Worm (Caenorhabditis elegans): ENCODE data around the gene spp-6.
A peak's percentile ranks its signal among the peaks of the same experiment; 100 is the strongest.

Gene spp-6

DNA sequence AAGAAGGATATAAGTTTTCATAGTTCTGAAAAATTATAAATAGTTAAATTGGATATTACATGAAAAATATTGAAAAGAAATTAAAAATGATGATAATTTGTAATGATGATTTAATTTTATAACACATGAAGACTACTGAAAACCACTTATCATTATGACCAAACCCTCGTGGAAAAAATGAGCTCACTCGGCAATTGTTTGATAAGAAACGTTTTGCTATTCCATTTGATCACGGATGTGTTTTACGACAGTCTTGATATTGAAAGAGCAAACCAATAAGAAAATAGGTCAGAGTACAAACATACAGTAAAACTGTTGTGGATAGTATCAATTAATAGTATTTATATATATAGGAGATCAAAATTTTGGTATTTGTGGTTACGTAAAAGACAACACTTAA is 1.8 kb upstream of the spp-6 start, which contains the start of gene spp-3 (continued):
- TF ChIP-seq nhr-77 (tag; optimal IDR thresholded peaks at IDR 0.05) (peak; percentile 39), nhr-28 (tag; optimal IDR thresholded peaks at IDR 0.05) (peak; percentile 79), nhr-76 (tag; optimal IDR thresholded peaks at IDR 0.05) (no peak), nhr-102 (tag; optimal IDR thresholded peaks at IDR 0.05) (peak; percentile 56), lin-13 (GFP tag; optimal IDR thresholded peaks at IDR 0.05) (no peak), lsy-2 (tag; optimal IDR thresholded peaks at IDR 0.05) (peak in 1 of 2 experiments; percentile 67), madf-5 (GFP tag; IDR thresholded peaks at IDR 0.05) (no peak), php-3 (GFP tag; IDR thresholded peaks at IDR 0.05) (peak; percentile 89), zip-11 (GFP tag; IDR thresholded peaks at IDR 0.05) (no peak), spr-1 (tag; optimal IDR thresholded peaks at IDR 0.05) (no peak), hlh-11 (tag; optimal IDR thresholded peaks at IDR 0.05) (peak; percentile 73), nhr-48 (tag; optimal IDR thresholded peaks at IDR 0.05) (peak; percentile 43)

DNA sequence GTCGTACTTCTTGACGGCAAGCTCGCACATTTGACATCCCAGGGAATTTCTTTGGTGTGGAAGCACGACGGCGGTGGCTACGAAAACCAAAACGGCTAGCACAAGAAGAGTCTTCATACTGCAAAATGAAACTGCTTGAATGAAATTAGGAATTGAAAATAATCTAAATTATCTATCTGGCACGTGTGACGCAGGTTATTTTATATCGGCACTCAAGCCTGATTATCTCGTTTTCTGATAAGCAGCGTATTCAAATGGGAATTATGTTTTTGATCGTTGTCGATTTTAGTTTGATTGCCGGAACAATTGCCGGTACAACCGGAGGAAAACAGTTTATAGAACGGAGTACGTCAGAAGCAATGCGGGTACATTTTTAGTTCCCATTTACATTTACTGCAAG is 1.5 kb downstream of the spp-6 start, which contains the start of gene spp-4:
TSS of gene spp-4 (minus strand) at position 118 of the 400 bp plus-strand sequence.
- TF ChIP-seq daf-16 (GFP tag; optimal IDR thresholded peaks at IDR 0.05) (no peak), daf-16 (tag; optimal IDR thresholded peaks at IDR 0.05) (peak; percentile 78), hlh-11 (tag; optimal IDR thresholded peaks at IDR 0.05) (peak; percentile 3), aha-1 (tag) (no peak), dmd-6 (GFP tag; IDR thresholded peaks at IDR 0.05) (peak; percentile 62)

DNA sequence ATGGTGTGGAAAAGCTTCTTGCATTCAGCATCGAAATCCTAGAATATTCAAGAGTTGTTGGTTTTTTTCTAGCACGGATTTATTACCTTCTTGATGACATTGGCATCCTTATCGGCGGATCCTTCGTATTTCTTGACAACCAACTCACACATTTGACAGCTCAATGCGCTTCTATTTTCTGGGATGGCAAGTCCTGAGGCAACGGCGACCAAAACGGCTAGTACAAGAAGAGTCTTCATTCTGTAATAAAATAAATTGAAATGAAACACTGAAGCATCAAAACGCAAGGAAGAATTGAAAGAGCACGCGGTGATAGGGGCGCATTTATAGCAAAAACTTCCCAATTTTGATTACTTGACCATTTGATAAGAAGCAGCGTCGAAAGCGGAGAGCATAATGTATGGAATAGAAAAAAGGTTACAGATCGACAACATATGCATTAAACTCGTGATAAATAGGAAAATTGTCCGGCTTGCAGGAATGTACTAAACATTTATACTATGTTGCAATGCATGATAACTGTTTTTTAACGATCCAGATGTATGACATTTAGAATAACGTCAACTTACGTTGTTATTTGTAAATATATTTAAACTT is 3.1 kb downstream of the spp-6 start, which contains the start of gene spp-5:
TSS of gene spp-5 (minus strand) at position 240 of the 597 bp plus-strand sequence.
- TF ChIP-seq aha-1 (tag) (peak; percentile 89), nhr-28 (tag; optimal IDR thresholded peaks at IDR 0.05) (peak; percentile 77), nhr-10 (tag; optimal IDR thresholded peaks at IDR 0.05) (peak; percentile 12), R02D3.7 (tag; optimal IDR thresholded peaks at IDR 0.05) (no peak), vab-7 (GFP tag; IDR thresholded peaks at IDR 0.05) (no peak), nhr-48 (tag; optimal IDR thresholded peaks at IDR 0.05) (peak; percentile 23), egl-43 (GFP tag; IDR thresholded peaks at IDR 0.05) (no peak), sdz-12 (GFP tag; optimal IDR thresholded peaks at IDR 0.05) (no peak), T20F7.1 (GFP tag; optimal IDR thresholded peaks at IDR 0.05) (peak; percentile 55), pqm-1 (tag; optimal IDR thresholded peaks at IDR 0.05) (peak; percentile 86), ama-1 (optimal IDR thresholded peaks at IDR 0.05) (peak; percentile 79), nhr-102 (tag; optimal IDR thresholded peaks at IDR 0.05) (peak; percentile 39), mes-2 (tag; optimal IDR thresholded peaks at IDR 0.05; ENCODE audit: poor library complexity, severe bottlenecking) (peak; percentile 32), ceh-82 (tag; optimal IDR thresholded peaks at IDR 0.05) (no peak), mep-1 (tag; optimal IDR thresholded peaks at IDR 0.05) (peak; percentile 19), lin-1 (GFP tag; IDR thresholded peaks at IDR 0.05) (0 out of 2 replicates have a peak, but pooled peaks have one; percentile 12), unc-62 (GFP tag; optimal IDR thresholded peaks at IDR 0.05 in 1 of 2) (peak in 1 of 2 experiments; percentile 62), unc-62 (tag; optimal IDR thresholded peaks at IDR 0.05) (no peak), madf-9 (GFP tag; conservative IDR thresholded peaks at IDR 0.05) (no peak), mxl-3 (GFP tag; optimal IDR thresholded peaks at IDR 0.05) (peak; percentile 77), T26A8.4 (GFP tag; IDR thresholded peaks at IDR 0.05) (0 out of 2 replicates have a peak, but pooled peaks have one; percentile 9), hlh-30 (tag; optimal IDR thresholded peaks at IDR 0.05; ENCODE audit: insufficient read depth) (peak; percentile 53), dmd-6 (GFP tag; IDR thresholded peaks at IDR 0.05) (peak; percentile 90), nhr-77 (tag; optimal IDR thresholded peaks at IDR 0.05) (peak; percentile 92), hlh-11 (tag; optimal IDR thresholded peaks at IDR 0.05) (peak; percentile 86), dve-1 (tag; optimal IDR thresholded peaks at IDR 0.05; ENCODE audit: insufficient read depth) (peak; percentile 76), daf-16 (GFP tag; optimal IDR thresholded peaks at IDR 0.05) (no peak), daf-16 (tag; optimal IDR thresholded peaks at IDR 0.05) (peak; percentile 95), zfp-3 (GFP tag; conservative IDR thresholded peaks at IDR 0.05) (no peak), tra-1 (GFP tag; IDR thresholded peaks at IDR 0.05) (peak; percentile 83), php-3 (GFP tag; IDR thresholded peaks at IDR 0.05) (peak; percentile 90), mdl-1 (tag; optimal IDR thresholded peaks at IDR 0.05) (peak in 1 of 2 experiments; percentile 67)
